Fruit fly (Drosophila melanogaster) whole organism, embryonic: ENCODE measurements around the gene CG6163.

Experiments used
- Aef1 ChIP-seq: fragments of 200-800 bp; sonication (Bioruptor generic); IDR thresholded peaks from 3 replicates; pipeline ENCODE4 v1.3.6; 2022; ENCODE audit warnings: missing biosample characterization, missing genetic modification characterization
- CG11456 ChIP-seq: fragments of 200-800 bp; sonication (Bioruptor generic); IDR thresholded peaks from 3 replicates; pipeline ENCODE4 v1.3.6; 2022; ENCODE audit warnings: missing biosample characterization, missing genetic modification characterization
- CG11560 ChIP-seq: fragments of 200-800 bp; sonication (Bioruptor generic); IDR thresholded peaks from 3 replicates; pipeline ENCODE4 v1.3.6; 2022; ENCODE audit warnings: missing biosample characterization, missing genetic modification characterization
- CG12299 ChIP-seq: fragments of 200-800 bp; sonication (Bioruptor generic); optimal IDR thresholded peaks from 2 replicates; lab custom pipeline; 2018; ENCODE audit warnings: missing biosample characterization, mild to moderate bottlenecking, missing genetic modification characterization
- CG12769 ChIP-seq: fragments of 200-800 bp; sonication (Bioruptor generic); optimal IDR thresholded peaks from 2 replicates; lab custom pipeline; 2019; ENCODE audit warnings: missing biosample characterization, mild to moderate bottlenecking, missing genetic modification characterization, moderate library complexity
- CG13894 ChIP-seq: fragments of 200-800 bp; sonication (Bioruptor generic); optimal IDR thresholded peaks from 3 replicates; lab custom pipeline; 2018; ENCODE audit warnings: missing biosample characterization, mild to moderate bottlenecking, missing genetic modification characterization, moderate library complexity
- CG15011 ChIP-seq: fragments of 200-800 bp; sonication (Bioruptor generic); optimal IDR thresholded peaks from 3 replicates; lab custom pipeline; 2018; ENCODE audit warnings: missing biosample characterization, mild to moderate bottlenecking, missing genetic modification characterization
- CG1832 ChIP-seq: fragments of 200-800 bp; sonication (Bioruptor generic); optimal IDR thresholded peaks from 2 replicates; lab custom pipeline; 2017; ENCODE audit warnings: missing biosample characterization, mild to moderate bottlenecking, missing genetic modification characterization, inconsistent platforms
- CG2120 ChIP-seq: fragments of 200-800 bp; sonication (Bioruptor generic); optimal IDR thresholded peaks from 3 replicates; lab custom pipeline; 2016; ENCODE audit warnings: missing biosample characterization, missing genetic modification characterization
- CG2889 ChIP-seq: fragments of 200-800 bp; sonication (Bioruptor generic); IDR thresholded peaks from 3 replicates; pipeline ENCODE4 v1.3.6; 2022; ENCODE audit warnings: missing biosample characterization, missing genetic modification characterization
- CG31441 ChIP-seq: fragments of 200-800 bp; sonication (Bioruptor generic); IDR thresholded peaks from 2 replicates; pipeline ENCODE4 v1.3.6; 2022; ENCODE audit warnings: missing biosample characterization, missing genetic modification characterization
- CG32772 ChIP-seq: fragments of 200-800 bp; sonication (Bioruptor generic); IDR thresholded peaks from 2 replicates; pipeline ENCODE4 v1.3.6; 2022; ENCODE audit warnings: missing biosample characterization, missing genetic modification characterization
- CG3847 ChIP-seq: fragments of 200-800 bp; sonication (Bioruptor generic); IDR thresholded peaks from 2 replicates; pipeline ENCODE4 v1.3.6; 2022; ENCODE audit warnings: missing biosample characterization, missing genetic modification characterization
- CG4707 ChIP-seq: fragments of 200-800 bp; sonication (Bioruptor generic); optimal IDR thresholded peaks from 2 replicates; lab custom pipeline; 2018; ENCODE audit warnings: missing biosample characterization, mild to moderate bottlenecking, missing genetic modification characterization, moderate library complexity
- CG6654 ChIP-seq: fragments of 200-800 bp; sonication (Bioruptor generic); optimal IDR thresholded peaks from 2 replicates; lab custom pipeline; 2017; ENCODE audit warnings: missing biosample characterization, mild to moderate bottlenecking, missing genetic modification characterization
- CG7963 ChIP-seq: fragments of 200-800 bp; sonication (Bioruptor generic); IDR thresholded peaks from 3 replicates; pipeline ENCODE4 v1.3.6; 2022; ENCODE audit warnings: missing biosample characterization, missing genetic modification characterization; ENCODE audit not compliant: partially characterized antibody
- Chrac-16 ChIP-seq: fragments of 200-800 bp; sonication (Bioruptor generic); optimal IDR thresholded peaks from 3 replicates; lab custom pipeline; 2016; ENCODE audit warnings: missing biosample characterization, missing genetic modification characterization
- CoRest ChIP-seq: fragments of 200-800 bp; sonication (Bioruptor generic); optimal IDR thresholded peaks from 3 replicates; lab custom pipeline; 2018; ENCODE audit warnings: missing biosample characterization, mild to moderate bottlenecking, missing genetic modification characterization, moderate library complexity
- Dip2 ChIP-seq: fragments of 200-800 bp; sonication (Bioruptor generic); IDR thresholded peaks from 2 replicates; pipeline ENCODE4 v1.3.6; 2022; ENCODE audit warnings: missing biosample characterization, missing genetic modification characterization
- HLH54F ChIP-seq: fragments of 200-800 bp; sonication (Bioruptor generic); optimal IDR thresholded peaks from 3 replicates; lab custom pipeline; 2016; ENCODE audit warnings: missing biosample characterization, missing genetic modification characterization
- Hand ChIP-seq: fragments of 200-800 bp; sonication (Bioruptor generic); optimal IDR thresholded peaks from 2 replicates; lab custom pipeline; 2017; ENCODE audit warnings: mild to moderate bottlenecking, missing biosample characterization, missing genetic modification reagents, missing genetic modification characterization
- Opbp ChIP-seq: fragments of 200-800 bp; sonication (Bioruptor generic); IDR thresholded peaks from 3 replicates; pipeline ENCODE4 v1.3.6; 2022; ENCODE audit warnings: missing biosample characterization, missing genetic modification characterization; ENCODE audit not compliant: partially characterized antibody
- bab2 ChIP-seq: fragments of 200-800 bp; sonication (Bioruptor generic); optimal IDR thresholded peaks from 2 replicates; lab custom pipeline; 2016; ENCODE audit warnings: missing biosample characterization, missing genetic modification characterization
- chinmo ChIP-seq: fragments of 200-800 bp; sonication (Bioruptor generic); IDR thresholded peaks from 4 replicates; pipeline ENCODE4 v1.3.6; 2022; ENCODE audit warnings: missing biosample characterization, missing genetic modification characterization; ENCODE audit not compliant: partially characterized antibody
- ci ChIP-seq: fragments of 200-800 bp; sonication (Bioruptor generic); IDR thresholded peaks from 3 replicates; pipeline ENCODE4 v1.3.6; 2022; ENCODE audit warnings: missing biosample characterization, missing genetic modification characterization
- corto ChIP-seq: fragments of 200-800 bp; sonication (Bioruptor generic); optimal IDR thresholded peaks from 2 replicates; lab custom pipeline; 2016; ENCODE audit warnings: missing biosample characterization, mild to moderate bottlenecking, missing genetic modification characterization, moderate library complexity
- croc ChIP-seq: fragments of 200-800 bp; sonication (Bioruptor generic); conservative IDR thresholded peaks from 3 replicates; pipeline ENCODE4 v1.3.6; 2022; ENCODE audit warnings: missing biosample characterization, missing genetic modification characterization
- disco-r ChIP-seq: fragments of 200-800 bp; sonication (Bioruptor generic); optimal IDR thresholded peaks from 2 replicates; lab custom pipeline; 2016; ENCODE audit warnings: missing biosample characterization, missing genetic modification characterization
- emc ChIP-seq: fragments of 200-800 bp; sonication (Bioruptor generic); optimal IDR thresholded peaks from 2 replicates; lab custom pipeline; 2016; ENCODE audit warnings: missing biosample characterization, missing genetic modification characterization
- eyg ChIP-seq: fragments of 200-800 bp; sonication (Bioruptor generic); optimal IDR thresholded peaks from 3 replicates; lab custom pipeline; 2016; ENCODE audit warnings: missing biosample characterization, missing genetic modification characterization
- gsb ChIP-seq: fragments of 200-800 bp; sonication (Bioruptor generic); IDR thresholded peaks from 2 replicates; pipeline ENCODE4 v1.3.6; 2022; ENCODE audit warnings: missing biosample characterization, missing genetic modification characterization
- gsb-n ChIP-seq: fragments of 200-800 bp; sonication (Bioruptor generic); optimal IDR thresholded peaks from 3 replicates; lab custom pipeline; 2018; ENCODE audit warnings: missing biosample characterization, mild to moderate bottlenecking, missing genetic modification characterization
- ham ChIP-seq: fragments of 200-800 bp; sonication (Bioruptor generic); IDR thresholded peaks from 2 replicates; pipeline ENCODE4 v1.3.6; 2022; ENCODE audit warnings: missing biosample characterization, missing genetic modification characterization
- kni ChIP-seq: fragments of 200-800 bp; sonication (Bioruptor generic); optimal IDR thresholded peaks from 3 replicates; lab custom pipeline; 2017; ENCODE audit warnings: mild to moderate bottlenecking, missing biosample characterization, missing genetic modification reagents, missing genetic modification characterization
- nerfin-2 ChIP-seq: fragments of 200-800 bp; sonication (Bioruptor generic); IDR thresholded peaks from 2 replicates; pipeline ENCODE4 v1.3.6; 2022; ENCODE audit warnings: missing biosample characterization, missing genetic modification characterization; ENCODE audit not compliant: partially characterized antibody
- pita ChIP-seq: fragments of 200-800 bp; sonication (Bioruptor generic); optimal IDR thresholded peaks from 2 replicates; lab custom pipeline; 2017; ENCODE audit warnings: missing biosample characterization, mild to moderate bottlenecking, missing genetic modification characterization
- pum ChIP-seq: fragments of 200-800 bp; sonication (Bioruptor generic); optimal IDR thresholded peaks from 2 replicates; lab custom pipeline; 2016; ENCODE audit warnings: missing biosample characterization, missing genetic modification characterization
- rib ChIP-seq: fragments of 200-800 bp; sonication (Bioruptor generic); IDR thresholded peaks from 2 replicates; pipeline ENCODE4 v1.3.6; 2022; ENCODE audit warnings: missing biosample characterization, missing genetic modification characterization
- ro ChIP-seq: fragments of 200-800 bp; sonication (Bioruptor generic); IDR thresholded peaks from 2 replicates; pipeline ENCODE4 v1.3.6; 2022; ENCODE audit warnings: missing biosample characterization, missing genetic modification characterization
- schlank ChIP-seq: fragments of 200-800 bp; sonication (Bioruptor generic); optimal IDR thresholded peaks from 2 replicates; lab custom pipeline; 2018; ENCODE audit warnings: missing biosample characterization, mild to moderate bottlenecking, missing genetic modification characterization
- seq ChIP-seq: fragments of 200-800 bp; sonication (Bioruptor generic); IDR thresholded peaks from 2 replicates; pipeline ENCODE4 v1.3.6; 2022; ENCODE audit warnings: missing biosample characterization, missing genetic modification characterization
- slp2 ChIP-seq: fragments of 200-800 bp; sonication (Bioruptor generic); optimal IDR thresholded peaks from 2 replicates; lab custom pipeline; 2016; ENCODE audit warnings: missing biosample characterization, missing genetic modification characterization
- sob ChIP-seq: fragments of 200-800 bp; sonication (Bioruptor generic); IDR thresholded peaks from 2 replicates; pipeline ENCODE4 v1.3.6; 2022; ENCODE audit warnings: missing biosample characterization, missing genetic modification characterization
- sqz ChIP-seq: fragments of 200-800 bp; sonication (Bioruptor generic); optimal IDR thresholded peaks from 3 replicates; lab custom pipeline; 2018; ENCODE audit warnings: missing biosample characterization, mild to moderate bottlenecking, missing genetic modification characterization
- trem ChIP-seq: fragments of 200-800 bp; optimal IDR thresholded peaks from 3 replicates; lab custom pipeline; 2019; ENCODE audit warnings: missing biosample characterization, mild to moderate bottlenecking, missing genetic modification characterization, moderate library complexity
- unc-4 ChIP-seq: fragments of 200-800 bp; sonication (Bioruptor generic); IDR thresholded peaks from 2 replicates; pipeline ENCODE4 v1.3.6; 2022; ENCODE audit warnings: missing biosample characterization, missing genetic modification characterization; ENCODE audit not compliant: partially characterized antibody
- vfl ChIP-seq: fragments of 200-800 bp; sonication (Bioruptor generic); optimal IDR thresholded peaks from 2 replicates; lab custom pipeline; 2016; ENCODE audit warnings: missing biosample characterization, missing genetic modification characterization
- vvl ChIP-seq: fragments of 200-800 bp; sonication (Bioruptor generic); IDR thresholded peaks from 2 replicates; pipeline ENCODE4 v1.3.6; 2022; ENCODE audit warnings: missing biosample characterization, missing genetic modification characterization

CG6163 gene

DNA sequence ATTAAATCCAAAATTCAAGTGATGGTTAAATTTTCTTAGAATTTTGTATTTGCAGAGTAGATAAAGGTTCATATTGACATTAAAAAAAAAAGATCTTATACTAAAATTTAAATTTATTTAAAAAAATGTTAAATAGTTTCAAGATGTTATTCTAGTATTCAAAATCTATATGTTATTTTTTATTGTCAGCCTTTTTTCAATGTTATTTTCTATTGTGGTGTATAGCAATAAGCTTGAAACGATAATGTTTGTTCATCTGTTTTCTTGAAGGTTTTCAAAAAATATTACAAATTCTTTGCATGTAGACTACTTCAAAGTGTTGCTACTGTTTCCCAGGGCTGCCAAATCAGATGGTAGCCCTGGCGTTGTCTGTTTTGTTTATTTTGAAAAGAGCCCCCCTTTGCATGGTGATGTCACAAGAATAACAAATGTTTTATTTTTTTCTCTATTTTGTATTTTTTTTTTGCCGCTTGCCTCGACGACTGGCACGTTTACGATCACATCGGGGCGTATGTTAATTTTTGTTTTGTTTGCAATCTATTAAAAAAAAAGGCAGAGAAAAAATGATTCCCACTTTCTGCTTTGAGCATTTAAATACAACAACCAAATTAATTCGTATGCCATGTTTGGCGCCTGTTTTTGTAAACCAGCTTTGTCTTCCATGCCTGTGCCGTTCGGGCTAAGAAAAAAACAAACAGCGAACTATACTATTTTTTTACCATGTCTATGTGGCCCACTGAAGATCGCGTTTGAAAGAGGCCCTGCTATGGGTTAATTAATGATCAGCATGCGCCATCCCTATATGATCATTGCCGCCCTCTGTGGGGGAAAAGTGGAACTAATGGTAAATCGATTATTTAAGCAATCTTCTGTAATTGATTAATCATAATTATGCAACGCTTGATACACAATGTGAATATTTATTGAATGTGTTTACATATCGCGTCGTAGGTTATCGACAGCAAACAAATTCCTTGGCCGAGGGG is 13.7 kb downstream of the CG6163 start (continued):
- TF ChIP-seq CG11560 (tag; lab: Robert Waterston, UW) (peak; percentile 36; the same call in 2 of the 3 replicates), croc (GFP tag; lab: Robert Waterston, UW) (no peak), Dip2 (GFP tag; lab: Robert Waterston, UW) (no peak), CG11456 (peak; percentile 76), rib (no peak), CG12769 (peak; percentile 90), CG32772 (GFP tag; lab: Robert Waterston, UW) (peak; percentile 76), gsb (GFP tag; lab: Robert Waterston, UW) (no peak), corto (GFP tag; lab: Kevin White, UChicago) (no peak), seq (GFP tag; lab: Robert Waterston, UW) (peak; percentile 36; the same call in 1 of the 2 replicates), slp2 (peak; percentile 46), pum (GFP tag; lab: Kevin White, UChicago) (no peak), sob (peak; percentile 18), CG6654 (GFP tag; lab: Kevin White, UChicago) (no peak), schlank (peak; percentile 63), Hand (GFP tag; lab: Kevin White, UChicago) (peak; percentile 21), Aef1 (GFP tag; lab: Robert Waterston, UW) (peak; percentile 40; the same call in 1 of the 3 replicates), ci (GFP tag; lab: Robert Waterston, UW) (peak; percentile 61; the same call in 2 of the 3 replicates), CG13894 (tag; lab: Kevin White, UChicago) (peak; percentile 93), sqz (GFP tag; lab: Kevin White, UChicago) (peak; percentile 94), eyg (GFP tag; lab: Kevin White, UChicago) (no peak), CG4707 (GFP tag; lab: Kevin White, UChicago) (no peak), kni (GFP tag; lab: Kevin White, UChicago) (peak; percentile 48), CG15011 (GFP tag; lab: Kevin White, UChicago) (no peak), CoRest (tag; lab: Kevin White, UChicago) (peak; percentile 84), bab2 (GFP tag; lab: Kevin White, UChicago) (peak; percentile 9), vfl (no peak), CG3847 (GFP tag; lab: Robert Waterston, UW) (peak; percentile 8; the same call in 1 of the 2 replicates), HLH54F (no peak), ro (GFP tag; lab: Robert Waterston, UW) (no peak), gsb-n (tag; lab: Kevin White, UChicago) (peak; percentile 24), CG2889 (GFP tag; lab: Robert Waterston, UW) (no peak), trem (peak; percentile 40), CG1832 (GFP tag; lab: Kevin White, UChicago) (no peak), pita (GFP tag; lab: Kevin White, UChicago) (no peak), unc-4 (no peak), CG2120 (GFP tag; lab: Kevin White, UChicago) (peak; percentile 63), CG12299 (tag; lab: Kevin White, UChicago) (peak; percentile 21), disco-r (no peak), CG31441 (GFP tag; lab: Robert Waterston, UW) (peak; percentile 36; the same call in 1 of the 2 replicates), emc (GFP tag; lab: Kevin White, UChicago) (peak; percentile 11), CG7963 (GFP tag; lab: Robert Waterston, UW) (no peak), Opbp (GFP tag; lab: Robert Waterston, UW) (no peak), ham (GFP tag; lab: Robert Waterston, UW) (no peak), nerfin-2 (no peak), chinmo (peak; percentile 93), Chrac-16 (GFP tag; lab: Kevin White, UChicago) (peak; percentile 54), vvl (peak; percentile 92)
